Worm (Caenorhabditis elegans) whole organism, late embryonic: Measurements from ENCODE around the gene F07C3.16.

Experiments used
- K09A11.1 ChIP-seq: sonication (generic microtip); optimal IDR thresholded peaks from 2 replicates; lab custom pipeline; 2017; ENCODE audit warnings: antibody characterized with exemption, mild to moderate bottlenecking, missing genetic modification characterization, missing compliant biosample characterization; ENCODE audit not compliant: insufficient read depth
- fax-1 ChIP-seq: sonication (generic microtip); optimal IDR thresholded peaks from 2 replicates; lab custom pipeline; 2016; ENCODE audit warnings: missing genotype, missing genetic modification characterization, missing compliant biosample characterization
- fkh-10 ChIP-seq: fragments of 150-350 bp; optimal IDR thresholded peaks from 2 replicates; lab custom pipeline; 2014; ENCODE audit warnings: missing biosample characterization, missing genetic modification reagents, missing genetic modification characterization
- lin-11 ChIP-seq: fragments of 200-800 bp; sonication (Bioruptor generic); optimal IDR thresholded peaks from 2 replicates; lab custom pipeline; 2018; ENCODE audit warnings: mild to moderate bottlenecking, missing genetic modification characterization, missing compliant biosample characterization
- nfya-1 ChIP-seq: sonication (generic microtip); optimal IDR thresholded peaks from 2 replicates; lab custom pipeline; 2017; ENCODE audit warnings: missing genetic modification characterization, mild to moderate bottlenecking, missing compliant biosample characterization, antibody characterized with exemption, moderate library complexity
- ttx-3 ChIP-seq: sonication (generic microtip); optimal IDR thresholded peaks from 2 replicates; lab custom pipeline; 2016; ENCODE audit warnings: missing genetic modification reagents, missing genetic modification characterization, missing compliant biosample characterization

DNA sequence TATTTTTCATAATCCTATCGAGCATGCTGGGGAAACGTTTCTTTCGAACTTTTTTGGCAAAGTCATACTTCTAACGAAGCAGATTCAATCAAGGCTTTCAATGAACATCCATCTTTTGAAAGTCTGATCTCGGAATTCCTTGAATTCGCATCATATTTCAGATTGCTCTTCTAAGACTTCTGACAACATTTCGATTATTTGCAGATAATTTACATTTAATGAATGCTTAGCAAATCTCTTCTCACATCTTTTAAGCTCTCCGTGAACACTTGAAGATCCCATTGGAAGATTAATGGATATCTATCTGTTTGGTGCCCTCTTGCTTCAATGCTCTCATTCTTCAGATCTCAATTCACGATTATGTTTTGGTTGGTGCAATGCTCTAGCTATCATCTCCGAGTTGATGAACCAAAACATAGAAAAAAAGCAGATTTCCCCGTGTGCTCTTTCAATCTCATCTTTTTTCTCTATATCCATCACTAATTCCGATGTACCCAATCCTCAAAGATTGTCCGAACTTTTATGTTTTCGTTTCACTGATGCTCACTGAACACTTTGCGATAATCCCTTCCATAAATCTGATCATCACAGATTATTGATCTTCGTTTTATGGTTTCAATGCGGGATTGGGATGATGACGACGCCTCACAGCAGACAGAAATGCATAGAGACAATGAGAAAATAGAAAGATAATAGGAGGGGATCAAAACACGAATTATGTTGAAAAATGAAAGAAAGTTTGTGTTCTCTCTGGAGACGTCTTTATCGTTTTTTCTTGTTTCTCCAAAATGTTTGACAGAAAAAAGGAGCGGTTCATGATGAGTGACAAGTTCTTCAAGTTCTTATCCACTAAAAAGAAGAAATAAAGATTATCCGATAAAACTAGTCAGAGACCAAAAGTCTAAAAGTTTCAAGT, 17.0 kb upstream of the F07C3.16 start:
- TF ChIP-seq fax-1 (tag; lab: Kevin White, UChicago) (no peak), ttx-3 (no peak), nfya-1 (tag; lab: Kevin White, UChicago) (no peak), fkh-10 (no peak), K09A11.1 (tag; lab: Kevin White, UChicago) (no peak), lin-11 (tag; lab: Kevin White, UChicago) (no peak)
